Comparison of ENCODE assay signal across 1 fruit fly cellular context in genomic region chr3L:9360217-9360692, dm6.
TF ChIP-seq lines count a peak whose summit lies in the region.

Gene Pdxk, plus strand, starts transcription at chr3L:9360316.

TF ChIP-seq in whole organism, embryonic, 481 proteins besides CTCF, POLR2A, EP300 and RAD21 (continued from another document):
- TF ChIP-seq lilli (GFP tag; optimal IDR thresholded peaks at IDR 0.05; lab: Kevin White, UChicago), result no peak
- TF ChIP-seq CG32772 (GFP tag; IDR thresholded peaks at IDR 0.05; lab: Robert Waterston, UW), result no peak
- TF ChIP-seq jing (GFP tag; optimal IDR thresholded peaks at IDR 0.05; lab: Kevin White, UChicago), result no peak
- TF ChIP-seq CG9797 (GFP tag; optimal IDR thresholded peaks at IDR 0.05; lab: Kevin White, UChicago), result peak; percentile 49
- no peak for TF ChIP-seq CG17612 (GFP tag; IDR thresholded peaks at IDR 0.05; lab: Robert Waterston, UW)
- TF ChIP-seq amos (GFP tag; IDR thresholded peaks at IDR 0.05; lab: Robert Waterston, UW; ENCODE audit: partially characterized antibody), result 0 out of 2 replicates have a peak, but pooled peaks have one; percentile 24
- no peak for TF ChIP-seq CG3847 (GFP tag; IDR thresholded peaks at IDR 0.05; lab: Robert Waterston, UW)
- no peak for TF ChIP-seq CG1647 (GFP tag; optimal IDR thresholded peaks at IDR 0.05; lab: Kevin White, UChicago)
- no peak for TF ChIP-seq Elba2 (GFP tag; optimal IDR thresholded peaks at IDR 0.05; lab: Kevin White, UChicago)
- peak; percentile 38; the same call in 1 of the 2 replicates for TF ChIP-seq sob (GFP tag; IDR thresholded peaks at IDR 0.05; lab: Robert Waterston, UW)
- peak; percentile 22 for TF ChIP-seq Fer3 (tag; optimal IDR thresholded peaks at IDR 0.05; lab: Kevin White, UChicago)
- no peak for TF ChIP-seq CG11723 (GFP tag; optimal IDR thresholded peaks at IDR 0.05; lab: Kevin White, UChicago)
- TF ChIP-seq CG15011 (GFP tag; optimal IDR thresholded peaks at IDR 0.05; lab: Kevin White, UChicago), result no peak
- no peak for TF ChIP-seq CG15696 (tag; optimal IDR thresholded peaks at IDR 0.05; lab: Kevin White, UChicago)
- no peak for TF ChIP-seq croc (GFP tag; conservative IDR thresholded peaks at IDR 0.05; lab: Robert Waterston, UW)
- no peak for TF ChIP-seq CG9727 (GFP tag; optimal IDR thresholded peaks at IDR 0.05; lab: Kevin White, UChicago)
- TF ChIP-seq gro (GFP tag; optimal IDR thresholded peaks at IDR 0.05; lab: Kevin White, UChicago), result peak; percentile 0
- TF ChIP-seq CG30020 (tag; optimal IDR thresholded peaks at IDR 0.05; lab: Kevin White, UChicago), result no peak
- TF ChIP-seq dm (GFP tag; optimal IDR thresholded peaks at IDR 0.05; lab: Kevin White, UChicago), result no peak
- TF ChIP-seq CG7928 (GFP tag; optimal IDR thresholded peaks at IDR 0.05; lab: Kevin White, UChicago), result no peak
- no peak for TF ChIP-seq CG10565 (GFP tag; optimal IDR thresholded peaks at IDR 0.05; lab: Kevin White, UChicago)
- TF ChIP-seq Deaf1 (tag; optimal IDR thresholded peaks at IDR 0.05; lab: Kevin White, UChicago), result no peak
- TF ChIP-seq sd (tag; optimal IDR thresholded peaks at IDR 0.05; lab: Kevin White, UChicago), result no peak
- no peak for TF ChIP-seq fd3F (GFP tag; optimal IDR thresholded peaks at IDR 0.05; lab: Kevin White, UChicago)
- TF ChIP-seq Gsc (GFP tag; IDR thresholded peaks at IDR 0.05; lab: Robert Waterston, UW), result no peak
- TF ChIP-seq NC2β (GFP tag; optimal IDR thresholded peaks at IDR 0.05; lab: Kevin White, UChicago), result no peak
- TF ChIP-seq HHEX (GFP tag; optimal IDR thresholded peaks at IDR 0.05; lab: Kevin White, UChicago), result no peak
- peak; percentile 53 for TF ChIP-seq HmgZ (tag; optimal IDR thresholded peaks at IDR 0.05; lab: Kevin White, UChicago)
- peak; percentile 59 for TF ChIP-seq wek (GFP tag; optimal IDR thresholded peaks at IDR 0.05; lab: Kevin White, UChicago)
- TF ChIP-seq Tbp (GFP tag; optimal IDR thresholded peaks at IDR 0.05; lab: Kevin White, UChicago), result no peak
- TF ChIP-seq trh (GFP tag; optimal IDR thresholded peaks at IDR 0.05; lab: Kevin White, UChicago), result no peak
- TF ChIP-seq Oaz (GFP tag; IDR thresholded peaks at IDR 0.05; lab: Robert Waterston, UW), result no peak
- no peak for TF ChIP-seq en (GFP tag; optimal IDR thresholded peaks at IDR 0.05; lab: Kevin White, UChicago)
- peak; percentile 62 for TF ChIP-seq pzg (GFP tag; optimal IDR thresholded peaks at IDR 0.05; lab: Kevin White, UChicago)
- TF ChIP-seq salm (tag; optimal IDR thresholded peaks at IDR 0.05; lab: Kevin White, UChicago), result no peak
- no peak for TF ChIP-seq repo (GFP tag; optimal IDR thresholded peaks at IDR 0.05; lab: Kevin White, UChicago)
- TF ChIP-seq CG1529 (GFP tag; optimal IDR thresholded peaks at IDR 0.05; lab: Kevin White, UChicago), result no peak
- TF ChIP-seq CG13894 (tag; optimal IDR thresholded peaks at IDR 0.05; lab: Kevin White, UChicago), result peak; percentile 26
- TF ChIP-seq CG13287 (GFP tag; IDR thresholded peaks at IDR 0.05; lab: Robert Waterston, UW; ENCODE audit: partially characterized antibody), result peak; percentile 48
- peak; percentile 10 for TF ChIP-seq mam (GFP tag; optimal IDR thresholded peaks at IDR 0.05; lab: Kevin White, UChicago)
- peak in 1 of 2 experiments; percentile 43 for TF ChIP-seq Trl (optimal IDR thresholded peaks at IDR 0.05; lab: Kevin White, UChicago)
- no peak for TF ChIP-seq Trl (GFP tag; optimal IDR thresholded peaks at IDR 0.05; lab: Kevin White, UChicago)
- TF ChIP-seq maf-S (GFP tag; optimal IDR thresholded peaks at IDR 0.05; lab: Kevin White, UChicago), result no peak
- TF ChIP-seq crp (GFP tag; optimal IDR thresholded peaks at IDR 0.05; lab: Kevin White, UChicago), result peak in 1 of 2 experiments; percentile 80
- no peak for TF ChIP-seq Hand (GFP tag; optimal IDR thresholded peaks at IDR 0.05; lab: Kevin White, UChicago)
- TF ChIP-seq ind (GFP tag; optimal IDR thresholded peaks at IDR 0.05; lab: Kevin White, UChicago), result no peak
- no peak for TF ChIP-seq sc (optimal IDR thresholded peaks at IDR 0.05; lab: Kevin White, UChicago)
- no peak for TF ChIP-seq sc (GFP tag; optimal IDR thresholded peaks at IDR 0.05; lab: Kevin White, UChicago)
- no peak for TF ChIP-seq zen (tag; optimal IDR thresholded peaks at IDR 0.05; lab: Kevin White, UChicago)
- TF ChIP-seq CG4282 (GFP tag; optimal IDR thresholded peaks at IDR 0.05; lab: Kevin White, UChicago), result no peak
- TF ChIP-seq CG34376 (GFP tag; optimal IDR thresholded peaks at IDR 0.05; lab: Kevin White, UChicago), result peak; percentile 93
- no peak for TF ChIP-seq HmgD (GFP tag; optimal IDR thresholded peaks at IDR 0.05; lab: Kevin White, UChicago)
- TF ChIP-seq CG11398 (GFP tag; optimal IDR thresholded peaks at IDR 0.05; lab: Kevin White, UChicago), result no peak
- TF ChIP-seq sisA (GFP tag; IDR thresholded peaks at IDR 0.05; lab: Robert Waterston, UW), result no peak
- TF ChIP-seq ro (GFP tag; IDR thresholded peaks at IDR 0.05; lab: Robert Waterston, UW), result no peak
- no peak for TF ChIP-seq cato (GFP tag; optimal IDR thresholded peaks at IDR 0.05; lab: Kevin White, UChicago; ENCODE audit: borderline replicate concordance)
- no peak for TF ChIP-seq Hmx (GFP tag; optimal IDR thresholded peaks at IDR 0.05; lab: Kevin White, UChicago)
- no peak for TF ChIP-seq Doc2 (GFP tag; IDR thresholded peaks at IDR 0.05; lab: Robert Waterston, UW)
- TF ChIP-seq Scr (GFP tag; IDR thresholded peaks at IDR 0.05; lab: Robert Waterston, UW; ENCODE audit: partially characterized antibody), result 0 out of 2 replicates have a peak, but pooled peaks have one; percentile 39
- no peak for TF ChIP-seq CG33557 (GFP tag; optimal IDR thresholded peaks at IDR 0.05; lab: Kevin White, UChicago)
- TF ChIP-seq gsb-n (tag; optimal IDR thresholded peaks at IDR 0.05; lab: Kevin White, UChicago), result no peak
- no peak for TF ChIP-seq CG33213 (GFP tag; optimal IDR thresholded peaks at IDR 0.05; lab: Kevin White, UChicago)
- no peak for TF ChIP-seq CG1024 (GFP tag; IDR thresholded peaks at IDR 0.05; lab: Robert Waterston, UW)
- TF ChIP-seq ase (GFP tag; IDR thresholded peaks at IDR 0.05; lab: Robert Waterston, UW), result no peak
- TF ChIP-seq CG3281 (GFP tag; optimal IDR thresholded peaks at IDR 0.05; lab: Kevin White, UChicago), result peak; percentile 20
- no peak for TF ChIP-seq grau (tag; optimal IDR thresholded peaks at IDR 0.05; lab: Kevin White, UChicago)
- no peak for TF ChIP-seq az2 (GFP tag; optimal IDR thresholded peaks at IDR 0.05; lab: Kevin White, UChicago)
- TF ChIP-seq caup (GFP tag; optimal IDR thresholded peaks at IDR 0.05; lab: Kevin White, UChicago; ENCODE audit: severe bottlenecking), result peak; percentile 45
- no peak for TF ChIP-seq CG9876 (GFP tag; optimal IDR thresholded peaks at IDR 0.05; lab: Kevin White, UChicago)
- TF ChIP-seq CG32532 (GFP tag; IDR thresholded peaks at IDR 0.05; lab: Robert Waterston, UW), result no peak
- peak; percentile 6 for TF ChIP-seq CG1233 (GFP tag; optimal IDR thresholded peaks at IDR 0.05; lab: Kevin White, UChicago)
- no peak for TF ChIP-seq Mrtf (GFP tag; IDR thresholded peaks at IDR 0.05; lab: Robert Waterston, UW)
- TF ChIP-seq otp (GFP tag; IDR thresholded peaks at IDR 0.05; lab: Robert Waterston, UW), result no peak
- peak; percentile 72 for TF ChIP-seq Sry-δ (GFP tag; optimal IDR thresholded peaks at IDR 0.05; lab: Kevin White, UChicago)
- 0 out of 2 replicates have a peak, but pooled peaks have one; percentile 5 for TF ChIP-seq Adf1 (GFP tag; IDR thresholded peaks at IDR 0.05; lab: Robert Waterston, UW)
- TF ChIP-seq toy (GFP tag; IDR thresholded peaks at IDR 0.05; lab: Robert Waterston, UW), result no peak
- no peak for TF ChIP-seq CG7963 (GFP tag; IDR thresholded peaks at IDR 0.05; lab: Robert Waterston, UW; ENCODE audit: partially characterized antibody)
- no peak for TF ChIP-seq cad (GFP tag; optimal IDR thresholded peaks at IDR 0.05; lab: Kevin White, UChicago)
- TF ChIP-seq yki (optimal IDR thresholded peaks at IDR 0.05; lab: Kevin White, UChicago), result no peak
- TF ChIP-seq CG6689 (GFP tag; IDR thresholded peaks at IDR 0.05; lab: Robert Waterston, UW), result no peak
- TF ChIP-seq CG17829 (tag; optimal IDR thresholded peaks at IDR 0.05; lab: Kevin White, UChicago), result no peak
- TF ChIP-seq luna (GFP tag; optimal IDR thresholded peaks at IDR 0.05; lab: Kevin White, UChicago), result no peak
- TF ChIP-seq D19A (tag; optimal IDR thresholded peaks at IDR 0.05; lab: Kevin White, UChicago), result no peak
- TF ChIP-seq D (optimal IDR thresholded peaks at IDR 0.05; lab: Kevin White, UChicago), result no peak
- no peak for TF ChIP-seq D (GFP tag; optimal IDR thresholded peaks at IDR 0.05; lab: Kevin White, UChicago)
- TF ChIP-seq sna (GFP tag; IDR thresholded peaks at IDR 0.05; lab: Robert Waterston, UW; ENCODE audit: partially characterized antibody), result 0 out of 2 replicates have a peak, but pooled peaks have one; percentile 34
- TF ChIP-seq Ets97D (GFP tag; optimal IDR thresholded peaks at IDR 0.05; lab: Kevin White, UChicago), result no peak
- TF ChIP-seq Ets65A (GFP tag; lab: Kevin White, UChicago), result no peak
- TF ChIP-seq hb (GFP tag; IDR thresholded peaks at IDR 0.05; lab: Robert Waterston, UW; ENCODE audit: partially characterized antibody), result no peak
- TF ChIP-seq dysf (GFP tag; IDR thresholded peaks at IDR 0.05; lab: Robert Waterston, UW), result no peak; the same call in 2 of the 3 replicates
- no peak for TF ChIP-seq Sox102F (GFP tag; optimal IDR thresholded peaks at IDR 0.05; lab: Kevin White, UChicago)
- peak; percentile 25 for TF ChIP-seq CG14710 (tag; optimal IDR thresholded peaks at IDR 0.05; lab: Kevin White, UChicago)
- no peak for TF ChIP-seq CG10654 (GFP tag; optimal IDR thresholded peaks at IDR 0.05; lab: Kevin White, UChicago)
- no peak for TF ChIP-seq nerfin-2 (GFP tag; IDR thresholded peaks at IDR 0.05; lab: Robert Waterston, UW; ENCODE audit: partially characterized antibody)
- TF ChIP-seq Med (GFP tag; lab: Kevin White, UChicago), result peak; percentile 81
- TF ChIP-seq ssp (GFP tag; IDR thresholded peaks at IDR 0.05; lab: Robert Waterston, UW), result no peak
- TF ChIP-seq MTF-1 (GFP tag; optimal IDR thresholded peaks at IDR 0.05; lab: Kevin White, UChicago; ENCODE audit: borderline replicate concordance), result no peak
- TF ChIP-seq CG2116 (GFP tag; optimal IDR thresholded peaks at IDR 0.05; lab: Kevin White, UChicago), result peak; percentile 35
- peak; percentile 25; the same call in 1 of the 3 replicates for TF ChIP-seq CG34422 (GFP tag; IDR thresholded peaks at IDR 0.05; lab: Robert Waterston, UW)
- no peak for TF ChIP-seq CG11093 (GFP tag; IDR thresholded peaks at IDR 0.05; lab: Robert Waterston, UW)
- no peak for TF ChIP-seq Atf3 (GFP tag; optimal IDR thresholded peaks at IDR 0.05; lab: Kevin White, UChicago)
- TF ChIP-seq NK7.1 (GFP tag; optimal IDR thresholded peaks at IDR 0.05; lab: Kevin White, UChicago), result no peak
- TF ChIP-seq ATbp (GFP tag; optimal IDR thresholded peaks at IDR 0.05; lab: Kevin White, UChicago), result no peak
- no peak for TF ChIP-seq CG1832 (GFP tag; optimal IDR thresholded peaks at IDR 0.05; lab: Kevin White, UChicago)
- TF ChIP-seq sr (GFP tag; IDR thresholded peaks at IDR 0.05; lab: Robert Waterston, UW), result no peak
